Worm (Caenorhabditis elegans): ENCODE data around the gene abu-13.

Gene abu-13

DNA sequence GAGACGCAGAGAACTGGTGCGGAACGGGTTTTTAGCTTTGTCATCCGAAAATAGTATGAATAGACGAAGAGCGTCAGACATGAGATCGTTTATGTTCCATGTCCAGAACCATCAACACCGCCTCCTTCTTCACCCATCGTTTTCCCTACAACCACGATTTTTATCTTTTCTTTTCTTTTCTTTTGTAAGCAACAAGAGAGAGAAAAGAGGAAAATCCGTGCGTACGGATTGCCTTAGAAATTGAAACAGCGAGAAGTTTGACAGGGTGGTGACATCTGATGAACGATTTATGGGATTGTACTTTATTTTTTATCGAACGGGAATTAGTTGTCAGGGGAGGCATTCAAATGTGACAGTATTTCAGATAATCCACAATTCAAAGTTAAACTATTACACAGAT lies at the start of gene abu-13:
Gene abu-13 (minus strand): TSS at position 152 of the 400 bp plus-strand sequence.
- TF ChIP-seq ama-1 (optimal IDR thresholded peaks at IDR 0.05) (no peak), nhr-23 (tag; optimal IDR thresholded peaks at IDR 0.05) (peak; percentile 46)

DNA sequence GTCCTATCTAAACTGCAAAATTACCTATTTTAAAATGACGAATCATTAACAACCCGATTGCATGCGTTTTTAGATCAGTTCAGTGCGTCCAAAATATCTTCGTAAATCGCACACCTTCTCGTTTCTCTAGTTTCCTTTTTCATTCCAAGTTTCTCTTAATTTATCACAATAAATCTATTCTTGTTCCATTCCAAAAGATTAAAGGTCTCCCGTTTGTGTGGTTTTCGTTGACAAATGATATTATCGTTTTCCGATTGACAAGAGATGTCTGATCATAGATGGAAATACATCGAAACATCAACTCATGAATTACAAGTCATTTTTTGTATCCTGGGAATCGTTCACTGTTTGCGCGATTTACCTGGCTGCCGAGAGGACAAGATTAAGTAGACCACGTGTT lies 47.5 kb upstream of the abu-13 start:
- no peak for TF ChIP-seq nhr-77 (tag; optimal IDR thresholded peaks at IDR 0.05)
- peak; percentile 26 for TF ChIP-seq nhr-23 (tag; optimal IDR thresholded peaks at IDR 0.05)

DNA sequence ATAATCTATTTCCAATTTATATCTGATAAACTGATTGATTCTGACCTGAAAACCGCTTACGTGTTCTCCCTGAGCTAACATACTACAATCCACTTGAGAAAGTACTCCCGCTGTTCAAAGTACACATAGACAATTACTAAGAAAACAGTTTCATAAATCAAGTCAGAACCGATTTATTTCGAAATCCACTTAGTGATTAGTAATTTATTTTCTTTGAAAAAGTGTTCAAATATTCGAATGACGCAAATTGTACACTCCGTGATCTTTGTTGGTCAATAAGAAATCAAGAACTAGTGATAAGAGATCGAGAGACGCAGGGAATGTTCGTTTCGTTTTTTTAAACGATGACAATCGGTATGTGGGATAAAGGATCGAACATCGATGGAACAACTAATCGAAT lies 46.8 kb upstream of the abu-13 start:
- TF ChIP-seq elt-2 (tag; optimal IDR thresholded peaks at IDR 0.05) (peak; percentile 15), elt-3 (tag; optimal IDR thresholded peaks at IDR 0.05) (no peak), pha-4 (tag; optimal IDR thresholded peaks at IDR 0.05) (peak; percentile 37), daf-12 (tag; optimal IDR thresholded peaks at IDR 0.05) (no peak), pqm-1 (tag; optimal IDR thresholded peaks at IDR 0.05) (peak; percentile 22), ztf-4 (tag; optimal IDR thresholded peaks at IDR 0.05) (no peak)

DNA sequence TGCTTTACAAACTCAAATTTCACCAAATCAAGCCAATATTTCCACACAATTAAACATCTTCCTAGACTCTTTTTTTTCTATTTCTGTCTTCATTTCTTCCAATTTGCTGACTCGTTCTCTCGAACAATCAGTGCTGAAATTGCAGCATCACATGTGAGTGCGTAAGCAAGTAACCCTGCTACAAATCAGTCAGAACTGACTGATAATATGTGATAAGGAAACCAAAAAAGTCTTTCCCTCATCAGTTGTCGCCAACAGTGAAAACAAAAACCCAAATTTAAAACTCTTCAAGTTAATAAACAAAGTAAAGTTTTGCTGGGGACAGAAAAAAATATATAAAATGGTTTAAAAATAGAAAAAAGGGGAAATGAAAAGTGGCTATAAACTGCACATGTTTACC lies 45.8 kb upstream of the abu-13 start:
- TF ChIP-seq daf-12 (tag; optimal IDR thresholded peaks at IDR 0.05) (no peak), nhr-43 (tag; optimal IDR thresholded peaks at IDR 0.05; ENCODE audit: poor library complexity, severe bottlenecking) (no peak), jun-1 (tag; optimal IDR thresholded peaks at IDR 0.05) (no peak), nhr-25 (tag; optimal IDR thresholded peaks at IDR 0.05) (no peak), ceh-28 (tag; optimal IDR thresholded peaks at IDR 0.05) (no peak), ZK546.5 (tag; optimal IDR thresholded peaks at IDR 0.05) (no peak), mdl-1 (tag; optimal IDR thresholded peaks at IDR 0.05) (no peak), elt-2 (tag; optimal IDR thresholded peaks at IDR 0.05) (peak; percentile 83), egl-5 (tag; optimal IDR thresholded peaks at IDR 0.05) (no peak), fos-1 (tag; optimal IDR thresholded peaks at IDR 0.05) (no peak), aly-2 (tag; optimal IDR thresholded peaks at IDR 0.05) (no peak), pha-4 (tag; optimal IDR thresholded peaks at IDR 0.05) (peak; percentile 65), mml-1 (tag; optimal IDR thresholded peaks at IDR 0.05) (no peak), elt-1 (tag; optimal IDR thresholded peaks at IDR 0.05) (no peak), ceh-16 (tag; optimal IDR thresholded peaks at IDR 0.05) (no peak), lin-39 (tag; optimal IDR thresholded peaks at IDR 0.05) (no peak), ama-1 (optimal IDR thresholded peaks at IDR 0.05) (peak; percentile 57), egl-27 (tag; optimal IDR thresholded peaks at IDR 0.05) (no peak), hmg-11 (tag; optimal IDR thresholded peaks at IDR 0.05) (no peak), nhr-76 (tag; optimal IDR thresholded peaks at IDR 0.05) (no peak), fkh-10 (GFP tag; optimal IDR thresholded peaks at IDR 0.05) (no peak), nhr-23 (tag; optimal IDR thresholded peaks at IDR 0.05) (no peak), pqm-1 (tag; optimal IDR thresholded peaks at IDR 0.05) (peak; percentile 73), nfya-1 (tag; optimal IDR thresholded peaks at IDR 0.05; ENCODE audit: insufficient read depth) (peak; percentile 1), nhr-11 (tag; optimal IDR thresholded peaks at IDR 0.05) (no peak), nhr-67 (tag; optimal IDR thresholded peaks at IDR 0.05) (no peak), nhr-237 (tag; optimal IDR thresholded peaks at IDR 0.05) (no peak), R02D3.7 (tag; optimal IDR thresholded peaks at IDR 0.05) (no peak)

- TF ChIP-seq elt-2 (tag; optimal IDR thresholded peaks at IDR 0.05) (no peak), elt-1 (tag; optimal IDR thresholded peaks at IDR 0.05) (peak; percentile 32), pqm-1 (tag; optimal IDR thresholded peaks at IDR 0.05) (no peak), egl-27 (tag; optimal IDR thresholded peaks at IDR 0.05) (no peak), eor-1 (tag; optimal IDR thresholded peaks at IDR 0.05) (no peak), ceh-28 (tag; optimal IDR thresholded peaks at IDR 0.05) (no peak), ztf-4 (tag; optimal IDR thresholded peaks at IDR 0.05) (no peak)
These were observed 44.2 kb upstream of the abu-13 start, which contains the start of gene prk-1 for ce11 chrIII:6989900-6990299. TSS of gene prk-1 (plus strand) at chrIII:6990168.

- TF ChIP-seq ceh-28 (tag; optimal IDR thresholded peaks at IDR 0.05) (no peak), elt-2 (tag; optimal IDR thresholded peaks at IDR 0.05) (peak; percentile 69), pqm-1 (tag; optimal IDR thresholded peaks at IDR 0.05) (peak; percentile 21), nhr-23 (tag; optimal IDR thresholded peaks at IDR 0.05) (no peak), nhr-77 (tag; optimal IDR thresholded peaks at IDR 0.05) (no peak), zag-1 (tag; optimal IDR thresholded peaks at IDR 0.05) (no peak), pha-4 (tag; optimal IDR thresholded peaks at IDR 0.05) (peak; percentile 92)
These were observed 43.5 kb upstream of the abu-13 start for ce11 chrIII:6989201-6989600.

Measured in whole organism, L3 larva.